Fruit fly (Drosophila melanogaster) whole organism, adult: ENCODE measurements around the gene Cyp4d14.

Experiments used
- CG11617 ChIP-seq: fragments of 200-800 bp; sonication (Bioruptor generic); optimal IDR thresholded peaks from 2 replicates; lab custom pipeline; 2017; ENCODE audit warnings: mild to moderate bottlenecking, missing biosample characterization, missing genetic modification reagents, missing genetic modification characterization
- CG7045 ChIP-seq: fragments of 200-800 bp; sonication (Bioruptor generic); optimal IDR thresholded peaks from 2 replicates; lab custom pipeline; 2017; ENCODE audit warnings: missing biosample characterization, mild to moderate bottlenecking, missing genetic modification characterization

DNA sequence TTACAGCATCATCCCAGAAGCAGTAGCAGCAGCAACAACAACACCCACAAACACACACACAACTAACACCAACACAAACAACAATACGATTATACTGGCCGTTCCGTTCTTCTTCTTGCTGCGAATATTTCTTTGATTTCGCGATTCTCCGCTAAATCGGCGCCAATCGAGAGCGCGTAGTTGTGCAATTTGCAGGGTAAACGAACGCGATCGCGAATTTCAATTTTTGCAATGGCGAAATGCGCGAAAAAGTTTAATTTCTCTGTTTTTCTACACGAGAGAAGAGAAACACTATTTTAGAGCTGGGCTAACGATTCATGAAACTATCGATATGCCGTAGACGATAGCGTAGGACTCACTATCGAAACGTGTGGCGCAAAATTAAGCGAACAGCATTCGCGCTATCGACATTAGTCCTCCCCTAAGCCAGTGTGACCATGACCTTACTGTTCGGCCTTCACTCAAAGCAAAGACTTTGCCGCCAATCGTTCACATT lies 16.4 kb downstream of the Cyp4d14 start, which contains the start of gene wapl:
- TF ChIP-seq CG11617 (no peak), CG7045 (GFP tag; lab: Kevin White, UChicago) (no peak)
